Fruit fly (Drosophila melanogaster): ENCODE measurements around the gene NSD.

NSD gene

dm6 chr3R:27919385-27919789 is 18.3 kb downstream of the NSD start, which contains the start of gene Boh1:
Boh1 (minus strand) TSS chr3R:27919460.
- no peak for TF ChIP-seq NC2α (GFP tag; optimal IDR thresholded peaks at IDR 0.05)
- TF ChIP-seq CG6813 (GFP tag; optimal IDR thresholded peaks at IDR 0.05), result no peak
- no peak for TF ChIP-seq CG3726 (GFP tag; IDR thresholded peaks at IDR 0.05)
- no peak for TF ChIP-seq maf-S (GFP tag; optimal IDR thresholded peaks at IDR 0.05)
- TF ChIP-seq Pdp1 (GFP tag; optimal IDR thresholded peaks at IDR 0.05), result peak in 1 of 2 experiments; percentile 7
- TF ChIP-seq Optix (GFP tag; IDR thresholded peaks at IDR 0.05), result no peak
- peak; percentile 32 for TF ChIP-seq Fer2 (tag; optimal IDR thresholded peaks at IDR 0.05)
- no peak for TF ChIP-seq ssp (GFP tag; IDR thresholded peaks at IDR 0.05)
- no peak for TF ChIP-seq CG31365 (tag; optimal IDR thresholded peaks at IDR 0.05)
- TF ChIP-seq CG2199 (GFP tag; IDR thresholded peaks at IDR 0.05), result no peak
- TF ChIP-seq CrebB (tag; optimal IDR thresholded peaks at IDR 0.05), result no peak
- TF ChIP-seq CG12391 (tag; optimal IDR thresholded peaks at IDR 0.05), result peak; percentile 61
- no peak for TF ChIP-seq CG34376 (GFP tag; optimal IDR thresholded peaks at IDR 0.05)
- no peak for TF ChIP-seq luna (GFP tag; optimal IDR thresholded peaks at IDR 0.05)
- TF ChIP-seq Gsc (GFP tag; IDR thresholded peaks at IDR 0.05), result no peak
- TF ChIP-seq CG1603 (tag; optimal IDR thresholded peaks at IDR 0.05), result no peak
- TF ChIP-seq CG7963 (GFP tag; IDR thresholded peaks at IDR 0.05; ENCODE audit: partially characterized antibody), result no peak
- no peak for TF ChIP-seq Kr (GFP tag; optimal IDR thresholded peaks at IDR 0.05)
- TF ChIP-seq slp2 (GFP tag; optimal IDR thresholded peaks at IDR 0.05), result no peak
- TF ChIP-seq YL-1 (GFP tag; optimal IDR thresholded peaks at IDR 0.05), result peak; percentile 21
- TF ChIP-seq Sry-β (GFP tag; optimal IDR thresholded peaks at IDR 0.05), result peak; percentile 94
- no peak for TF ChIP-seq CG11093 (GFP tag; IDR thresholded peaks at IDR 0.05)
- peak; percentile 90 for TF ChIP-seq row (GFP tag; IDR thresholded peaks at IDR 0.05)
- no peak for TF ChIP-seq CG11696 (GFP tag; IDR thresholded peaks at IDR 0.05)
- TF ChIP-seq mam (GFP tag; optimal IDR thresholded peaks at IDR 0.05), result no peak
- peak; percentile 44 for TF ChIP-seq CG7839 (tag; optimal IDR thresholded peaks at IDR 0.05)
- TF ChIP-seq CG8359 (GFP tag; optimal IDR thresholded peaks at IDR 0.05; ENCODE audit: borderline replicate concordance), result no peak
- peak; percentile 32 for TF ChIP-seq nmo (GFP tag; optimal IDR thresholded peaks at IDR 0.05)
- TF ChIP-seq PHDP (tag; optimal IDR thresholded peaks at IDR 0.05), result peak; percentile 52
- TF ChIP-seq Doc3 (GFP tag; IDR thresholded peaks at IDR 0.05; ENCODE audit: partially characterized antibody), result no peak
- TF ChIP-seq Rx (GFP tag; IDR thresholded peaks at IDR 0.05), result no peak
- TF ChIP-seq stwl (tag; optimal IDR thresholded peaks at IDR 0.05), result peak; percentile 39
- TF ChIP-seq cg (GFP tag; optimal IDR thresholded peaks at IDR 0.05), result no peak
- no peak for TF ChIP-seq esg (GFP tag; conservative IDR thresholded peaks at IDR 0.05)
- peak; percentile 15 for TF ChIP-seq Nf-YB (GFP tag; optimal IDR thresholded peaks at IDR 0.05)
- TF ChIP-seq CG12744 (GFP tag; optimal IDR thresholded peaks at IDR 0.05), result no peak
- no peak for TF ChIP-seq Hsf (GFP tag; optimal IDR thresholded peaks at IDR 0.05)
- TF ChIP-seq CG6254 (GFP tag; optimal IDR thresholded peaks at IDR 0.05), result no peak
- no peak for TF ChIP-seq NFAT (GFP tag; IDR thresholded peaks at IDR 0.05)
- peak; percentile 69 for TF ChIP-seq Med (GFP tag)
- TF ChIP-seq C15 (GFP tag; IDR thresholded peaks at IDR 0.05), result no peak
- peak; percentile 53 for TF ChIP-seq Fer1 (GFP tag; optimal IDR thresholded peaks at IDR 0.05)
- TF ChIP-seq cas (GFP tag; IDR thresholded peaks at IDR 0.05), result no peak
- TF ChIP-seq Sry-δ (GFP tag; optimal IDR thresholded peaks at IDR 0.05), result no peak
- TF ChIP-seq tx (GFP tag; optimal IDR thresholded peaks at IDR 0.05), result no peak
- TF ChIP-seq Hr3 (GFP tag; optimal IDR thresholded peaks at IDR 0.05), result peak; percentile 12
- no peak for TF ChIP-seq MTF-1 (GFP tag; optimal IDR thresholded peaks at IDR 0.05; ENCODE audit: borderline replicate concordance)
- peak; percentile 29 for TF ChIP-seq Abd-B (GFP tag; optimal IDR thresholded peaks at IDR 0.05)
- TF ChIP-seq so (GFP tag; IDR thresholded peaks at IDR 0.05), result no peak
- no peak for TF ChIP-seq CG18011 (GFP tag; optimal IDR thresholded peaks at IDR 0.05)
- no peak for TF ChIP-seq bsh (GFP tag; optimal IDR thresholded peaks at IDR 0.05)
